Worm (Caenorhabditis elegans) whole organism, L4/young adult: Measurements from ENCODE around the gene prx-10.

ENCODE experiments used
- dao-5 ChIP-seq: sonication (generic microtip); optimal IDR thresholded peaks from 2 replicates; lab custom pipeline; 2016; ENCODE audit warnings: missing genotype, missing genetic modification characterization, moderate library complexity, missing compliant biosample characterization
- him-1 ChIP-seq: sonication (generic microtip); optimal IDR thresholded peaks from 2 replicates; lab custom pipeline; 2016; ENCODE audit warnings: missing genotype, missing genetic modification reagents, missing genetic modification characterization, missing compliant biosample characterization

ce11 chrIII:5188426-5188825 is 47.8 kb upstream of the prx-10 start, which contains the start of gene K10D2.8:
- TF ChIP-seq him-1 (no peak), dao-5 (tag; lab: Kevin White, UChicago) (no peak)
